Fruit fly (Drosophila melanogaster): ENCODE data around the gene Gr93b.

Gr93b gene

dm6 chr3R:21886861-21887587, 43.5 kb upstream of the Gr93b start, which contains the start of the genes CG6678 and dnd:
CG6678 (plus strand) TSS chr3R:21887029.
dnd (minus strand) TSS chr3R:21887355.
- peak; percentile 72 for TF ChIP-seq CG13204 (GFP tag; optimal IDR thresholded peaks at IDR 0.05)
- TF ChIP-seq CG4496 (GFP tag; IDR thresholded peaks at IDR 0.05), result 0 out of 3 replicates have a peak, but pooled peaks have one; percentile 30
- TF ChIP-seq Pif1A (GFP tag; optimal IDR thresholded peaks at IDR 0.05), result no peak

- no peak for TF ChIP-seq D1 (tag; optimal IDR thresholded peaks at IDR 0.05)
- TF ChIP-seq CG17806 (tag; optimal IDR thresholded peaks at IDR 0.05), result no peak
- TF ChIP-seq Pif1B (GFP tag; optimal IDR thresholded peaks at IDR 0.05), result no peak
- no peak for TF ChIP-seq CG10348 (GFP tag; IDR thresholded peaks at IDR 0.05)
- TF ChIP-seq CG12605 (GFP tag; IDR thresholded peaks at IDR 0.05), result no peak
- TF ChIP-seq Pif1A (GFP tag; optimal IDR thresholded peaks at IDR 0.05), result no peak
- no peak for TF ChIP-seq CG8301 (tag; optimal IDR thresholded peaks at IDR 0.05)
- no peak for TF ChIP-seq gl (tag; optimal IDR thresholded peaks at IDR 0.05)
- no peak for TF ChIP-seq rn (GFP tag; IDR thresholded peaks at IDR 0.05)
- TF ChIP-seq Snoo (tag; optimal IDR thresholded peaks at IDR 0.05), result no peak
These were observed 41.9 kb upstream of the Gr93b start, which contains the start of gene CG17819 for dm6 chr3R:21885450-21885849. CG17819 (minus strand) TSS chr3R:21885550.

- no peak for TF ChIP-seq gl (tag; optimal IDR thresholded peaks at IDR 0.05)
- no peak for TF ChIP-seq CG34367 (tag; optimal IDR thresholded peaks at IDR 0.05)
- no peak for TF ChIP-seq CG10348 (GFP tag; IDR thresholded peaks at IDR 0.05)
These were observed 40.8 kb upstream of the Gr93b start, which contains the start of gene fit for dm6 chr3R:21884354-21884753. fit (minus strand) TSS chr3R:21884454.

- TF ChIP-seq Ets98B (GFP tag; IDR thresholded peaks at IDR 0.05) (no peak), rn (GFP tag; IDR thresholded peaks at IDR 0.05) (no peak), CG15710 (tag; optimal IDR thresholded peaks at IDR 0.05) (no peak), CG9948 (tag; optimal IDR thresholded peaks at IDR 0.05) (no peak), CG14655 (GFP tag; optimal IDR thresholded peaks at IDR 0.05) (no peak)
These were observed 36.9 kb upstream of the Gr93b start, which contains the start of gene CG31465 for dm6 chr3R:21880510-21880909. CG31465 (plus strand) TSS chr3R:21880810.

- no peak for TF ChIP-seq gl (tag; optimal IDR thresholded peaks at IDR 0.05)
- TF ChIP-seq rn (GFP tag; IDR thresholded peaks at IDR 0.05), result no peak
- no peak for TF ChIP-seq CG14655 (GFP tag; optimal IDR thresholded peaks at IDR 0.05)
These were observed 34.9 kb upstream of the Gr93b start, which contains the start of gene CG34148 for dm6 chr3R:21878473-21878872. CG34148 (minus strand) TSS chr3R:21878686.

dm6 chr3R:21877636-21878035, 34.1 kb upstream of the Gr93b start, which contains the start of gene P5CDh2:
P5CDh2 (plus strand) TSS chr3R:21877936.
- TF ChIP-seq Pif1B (GFP tag; optimal IDR thresholded peaks at IDR 0.05) (no peak), CG15710 (tag; optimal IDR thresholded peaks at IDR 0.05) (no peak), CG14655 (GFP tag; optimal IDR thresholded peaks at IDR 0.05) (no peak), D1 (tag; optimal IDR thresholded peaks at IDR 0.05) (no peak), CG34367 (tag; optimal IDR thresholded peaks at IDR 0.05) (no peak), Ets98B (GFP tag; IDR thresholded peaks at IDR 0.05) (no peak), CG8159 (tag; optimal IDR thresholded peaks at IDR 0.05) (no peak), CG17806 (tag; optimal IDR thresholded peaks at IDR 0.05) (no peak)

- peak; percentile 47 for TF ChIP-seq Snoo (tag; optimal IDR thresholded peaks at IDR 0.05)
- peak; percentile 86 for TF ChIP-seq EcR (GFP tag; optimal IDR thresholded peaks at IDR 0.05)
- no peak for TF ChIP-seq CG34367 (tag; optimal IDR thresholded peaks at IDR 0.05)
- no peak for TF ChIP-seq gl (tag; optimal IDR thresholded peaks at IDR 0.05)
- TF ChIP-seq rn (GFP tag; IDR thresholded peaks at IDR 0.05), result no peak
- no peak for TF ChIP-seq CG10348 (GFP tag; IDR thresholded peaks at IDR 0.05)
- TF ChIP-seq Ets98B (GFP tag; IDR thresholded peaks at IDR 0.05), result peak; percentile 81; the same call in 1 of the 2 replicates
- TF ChIP-seq CG9948 (tag; optimal IDR thresholded peaks at IDR 0.05), result no peak
- TF ChIP-seq CG13204 (GFP tag; optimal IDR thresholded peaks at IDR 0.05), result peak; percentile 26
- no peak for TF ChIP-seq Pif1B (GFP tag; optimal IDR thresholded peaks at IDR 0.05)
- peak; percentile 61; the same call in 2 of the 3 replicates for TF ChIP-seq CG4496 (GFP tag; IDR thresholded peaks at IDR 0.05)
- peak; percentile 29 for TF ChIP-seq Pif1A (GFP tag; optimal IDR thresholded peaks at IDR 0.05)
- TF ChIP-seq CG8301 (tag; optimal IDR thresholded peaks at IDR 0.05), result no peak
- peak; percentile 11 for TF ChIP-seq CG15710 (tag; optimal IDR thresholded peaks at IDR 0.05)
- TF ChIP-seq fd96Ca (GFP tag; IDR thresholded peaks at IDR 0.05), result peak; percentile 45; the same call in 1 of the 3 replicates
- peak; percentile 74; the same call in 1 of the 2 replicates for TF ChIP-seq CG12605 (GFP tag; IDR thresholded peaks at IDR 0.05)
- no peak for TF ChIP-seq CG17806 (tag; optimal IDR thresholded peaks at IDR 0.05)
- no peak for TF ChIP-seq CG14655 (GFP tag; optimal IDR thresholded peaks at IDR 0.05)
- TF ChIP-seq CG32121 (GFP tag; IDR thresholded peaks at IDR 0.05), result peak; percentile 67
- peak; percentile 28 for TF ChIP-seq CG8159 (tag; optimal IDR thresholded peaks at IDR 0.05)
- no peak for TF ChIP-seq D1 (tag; optimal IDR thresholded peaks at IDR 0.05)
These were observed 31.5 kb upstream of the Gr93b start, which contains the start of gene CG6656 for dm6 chr3R:21874982-21875466. CG6656 (plus strand) TSS chr3R:21875293.

Measured in whole organism, pupa.